Worm (Caenorhabditis elegans) whole organism, L1 larva: ENCODE results near the gene K11C4.2.

ENCODE experiments used
- C16A3.4 ChIP-seq: fragments of 150-350 bp; optimal IDR thresholded peaks from 2 replicates; lab custom pipeline; 2014; ENCODE audit warnings: missing biosample characterization, missing genetic modification characterization
- ces-1 ChIP-seq: fragments of 150-350 bp; optimal IDR thresholded peaks from 2 replicates; lab custom pipeline; 2014; ENCODE audit warnings: missing biosample characterization, missing genetic modification reagents, missing genetic modification characterization
- efl-3 ChIP-seq: fragments of 200-800 bp; sonication (Bioruptor generic); optimal IDR thresholded peaks from 2 replicates; lab custom pipeline; 2018; ENCODE audit warnings: mild to moderate bottlenecking, missing genetic modification characterization, missing compliant biosample characterization
- fkh-10 ChIP-seq: sonication (generic microtip); optimal IDR thresholded peaks from 2 replicates; lab custom pipeline; 2017; ENCODE audit warnings: missing biosample characterization, missing genetic modification reagents, missing genetic modification characterization
- isw-1 ChIP-seq: fragments of 200-800 bp; sonication (Bioruptor generic); IDR thresholded peaks from 2 replicates; pipeline ENCODE4 v1.3.6; 2022; ENCODE audit warnings: missing genetic modification characterization, missing compliant biosample characterization
- nhr-12 ChIP-seq: sonication (generic microtip); optimal IDR thresholded peaks from 2 replicates; lab custom pipeline; 2017; ENCODE audit warnings: missing biosample characterization, missing genetic modification characterization
- nhr-237 ChIP-seq: fragments of 150-350 bp; optimal IDR thresholded peaks from 2 replicates; lab custom pipeline; 2014; ENCODE audit warnings: missing biosample characterization, missing genetic modification characterization
- sox-4 ChIP-seq: sonication (generic microtip); optimal IDR thresholded peaks from 2 replicates; lab custom pipeline; 2016; ENCODE audit warnings: missing genetic modification characterization, missing compliant biosample characterization
- swsn-7 ChIP-seq: sonication (generic microtip); optimal IDR thresholded peaks from 2 replicates; lab custom pipeline; 2016; ENCODE audit warnings: missing genetic modification characterization, missing compliant biosample characterization
- tbx-2 ChIP-seq: sonication (generic microtip); optimal IDR thresholded peaks from 2 replicates; lab custom pipeline; 2016; ENCODE audit warnings: missing genetic modification characterization, missing compliant biosample characterization
- ztf-4 ChIP-seq: fragments of 150-350 bp; optimal IDR thresholded peaks from 2 replicates; lab custom pipeline; 2014; ENCODE audit warnings: missing biosample characterization, missing genetic modification characterization

DNA sequence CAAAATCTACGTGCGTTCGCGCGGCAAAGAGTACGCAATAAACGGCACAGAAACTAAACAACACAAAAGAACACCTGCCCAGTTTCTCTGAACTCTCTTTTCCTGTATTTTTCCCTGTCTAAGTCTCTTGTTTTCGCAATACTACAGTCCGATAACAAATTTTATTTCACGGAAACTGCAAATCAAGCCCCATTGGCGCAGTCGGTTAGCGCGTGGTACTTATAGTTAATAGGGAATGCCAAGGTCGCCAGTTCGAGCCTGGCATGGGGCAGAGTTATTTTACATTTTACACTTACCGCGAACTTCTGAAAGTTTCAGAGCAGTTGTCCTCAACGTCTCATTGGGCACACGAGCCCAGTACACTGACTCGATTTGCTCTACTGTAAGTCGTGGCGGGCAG is 22.4 kb downstream of the K11C4.2 start:
- no peak for TF ChIP-seq swsn-7
- TF ChIP-seq nhr-12 (tag; lab: Kevin White, UChicago), result no peak
- no peak for TF ChIP-seq ztf-4 (tag; lab: Kevin White, UChicago)
- TF ChIP-seq fkh-10 (GFP tag; lab: Kevin White, UChicago), result no peak
- TF ChIP-seq C16A3.4, result no peak
- TF ChIP-seq ces-1 (GFP tag; lab: Kevin White, UChicago), result no peak
- no peak for TF ChIP-seq efl-3 (GFP tag; lab: Kevin White, UChicago)
- TF ChIP-seq nhr-237 (tag; lab: Kevin White, UChicago), result no peak
- TF ChIP-seq sox-4 (tag; lab: Kevin White, UChicago), result no peak
- TF ChIP-seq isw-1 (GFP tag; lab: Robert Waterston, UW), result no peak
- no peak for TF ChIP-seq tbx-2
